Fruit fly (Drosophila melanogaster) whole organism, embryonic: Measurements from ENCODE around the gene Mst89B.

Experiments
- ATbp ChIP-seq: fragments of 200-800 bp; sonication (Bioruptor generic); optimal IDR thresholded peaks from 2 replicates; lab custom pipeline; 2017; ENCODE audit warnings: missing biosample characterization, mild to moderate bottlenecking, missing genetic modification characterization, missing genetic modification reagents
- Asciz ChIP-seq: fragments of 200-800 bp; sonication (Bioruptor generic); optimal IDR thresholded peaks from 2 replicates; lab custom pipeline; 2017; ENCODE audit warnings: missing biosample characterization, mild to moderate bottlenecking, missing genetic modification characterization, missing genetic modification reagents
- Blimp-1 ChIP-seq: fragments of 200-800 bp; sonication (Bioruptor generic); optimal IDR thresholded peaks from 3 replicates; lab custom pipeline; 2018; ENCODE audit warnings: missing biosample characterization, missing genetic modification characterization, mild to moderate bottlenecking, moderate library complexity, missing genetic modification reagents
- CG10321 ChIP-seq: fragments of 200-800 bp; sonication (Bioruptor generic); IDR thresholded peaks from 2 replicates; pipeline ENCODE4 v1.3.6; 2022; ENCODE audit warnings: missing biosample characterization, missing genetic modification characterization
- CG10979 ChIP-seq: fragments of 200-800 bp; sonication (Bioruptor generic); optimal IDR thresholded peaks from 2 replicates; lab custom pipeline; 2018; ENCODE audit warnings: missing biosample characterization, mild to moderate bottlenecking, missing genetic modification characterization, moderate library complexity
- CG12391 ChIP-seq: fragments of 200-800 bp; sonication (Bioruptor generic); optimal IDR thresholded peaks from 3 replicates; lab custom pipeline; 2018; ENCODE audit warnings: missing biosample characterization, mild to moderate bottlenecking, missing genetic modification characterization, moderate library complexity
- CG13424 ChIP-seq: fragments of 200-800 bp; sonication (Bioruptor generic); optimal IDR thresholded peaks from 2 replicates; lab custom pipeline; 2019; ENCODE audit warnings: missing biosample characterization, mild to moderate bottlenecking, missing genetic modification characterization, moderate library complexity
- CG15269 ChIP-seq: fragments of 200-800 bp; sonication (Bioruptor generic); optimal IDR thresholded peaks from 2 replicates; lab custom pipeline; 2018; ENCODE audit warnings: missing biosample characterization, mild to moderate bottlenecking, missing genetic modification characterization, moderate library complexity
- CG17385 ChIP-seq: fragments of 200-800 bp; sonication (Bioruptor generic); optimal IDR thresholded peaks from 3 replicates; lab custom pipeline; 2018; ENCODE audit warnings: missing biosample characterization, mild to moderate bottlenecking, missing genetic modification characterization
- CG18599 ChIP-seq: fragments of 200-800 bp; sonication (Bioruptor generic); optimal IDR thresholded peaks from 3 replicates; lab custom pipeline; 2017; ENCODE audit warnings: missing biosample characterization, missing genetic modification characterization, mild to moderate bottlenecking, moderate library complexity, missing genetic modification reagents
- CG3407 ChIP-seq: fragments of 200-800 bp; sonication (Bioruptor generic); optimal IDR thresholded peaks from 2 replicates; lab custom pipeline; 2018; ENCODE audit warnings: missing biosample characterization, mild to moderate bottlenecking, missing genetic modification characterization
- CG34422 ChIP-seq: fragments of 200-800 bp; sonication (Bioruptor generic); IDR thresholded peaks from 3 replicates; pipeline ENCODE4 v1.3.6; 2022; ENCODE audit warnings: missing biosample characterization, missing genetic modification characterization
- CG6813 ChIP-seq: fragments of 200-800 bp; sonication (Bioruptor generic); optimal IDR thresholded peaks from 2 replicates; lab custom pipeline; 2017; ENCODE audit warnings: missing biosample characterization, missing genetic modification characterization, mild to moderate bottlenecking, moderate library complexity, missing genetic modification reagents
- CG7556 ChIP-seq: fragments of 200-800 bp; sonication (Bioruptor generic); optimal IDR thresholded peaks from 2 replicates; lab custom pipeline; 2017; ENCODE audit warnings: missing biosample characterization, mild to moderate bottlenecking, missing genetic modification characterization
- CG8089 ChIP-seq: fragments of 200-800 bp; sonication (Bioruptor generic); optimal IDR thresholded peaks from 3 replicates; lab custom pipeline; 2016; ENCODE audit warnings: missing biosample characterization, missing genetic modification characterization
- CG8944 ChIP-seq: fragments of 200-800 bp; sonication (Bioruptor generic); optimal IDR thresholded peaks from 3 replicates; lab custom pipeline; 2016; ENCODE audit warnings: missing biosample characterization, missing genetic modification characterization
- Chrac-16 ChIP-seq: fragments of 200-800 bp; sonication (Bioruptor generic); optimal IDR thresholded peaks from 3 replicates; lab custom pipeline; 2016; ENCODE audit warnings: missing biosample characterization, missing genetic modification characterization
- Dll ChIP-seq: fragments of 200-800 bp; sonication (Bioruptor generic); IDR thresholded peaks from 4 replicates; pipeline ENCODE4 v1.3.6; 2022; ENCODE audit warnings: missing biosample characterization, missing genetic modification characterization; ENCODE audit not compliant: partially characterized antibody
- Dp ChIP-seq: fragments of 200-800 bp; sonication (Bioruptor generic); optimal IDR thresholded peaks from 2 replicates; lab custom pipeline; 2018; ENCODE audit warnings: missing biosample characterization, mild to moderate bottlenecking, missing genetic modification characterization, moderate library complexity
- Ets97D ChIP-seq: fragments of 200-800 bp; sonication (Bioruptor generic); optimal IDR thresholded peaks from 3 replicates; lab custom pipeline; 2016; ENCODE audit warnings: missing biosample characterization, missing genetic modification characterization
- H2.0 ChIP-seq: fragments of 200-800 bp; sonication (Bioruptor generic); IDR thresholded peaks from 2 replicates; pipeline ENCODE4 v1.3.6; 2022; ENCODE audit warnings: missing biosample characterization, missing genetic modification characterization
- Hmx ChIP-seq: fragments of 200-800 bp; sonication (Bioruptor generic); optimal IDR thresholded peaks from 2 replicates; lab custom pipeline; 2016; ENCODE audit warnings: missing biosample characterization, missing genetic modification characterization
- Hr78 ChIP-seq, 2 experiments: fragments of 200-800 bp in 1 of 2; fragments of >200 bp in 1 of 2; sonication (Bioruptor generic) in 1 of 2; optimal IDR thresholded peaks; 2 replicates each; lab custom pipeline; 2017 to 2019; ENCODE audit warnings: missing biosample characterization in 2 of 2, missing genetic modification characterization in 2 of 2, mild to moderate bottlenecking in 1 of 2, moderate library complexity in 1 of 2
- MESR4 ChIP-seq: fragments of 200-800 bp; sonication (Bioruptor generic); optimal IDR thresholded peaks from 2 replicates; lab custom pipeline; 2018; ENCODE audit warnings: missing biosample characterization, mild to moderate bottlenecking, missing genetic modification characterization, moderate library complexity
- Myb ChIP-seq: fragments of 200-800 bp; sonication (Bioruptor generic); optimal IDR thresholded peaks from 2 replicates; lab custom pipeline; 2016; ENCODE audit warnings: missing biosample characterization, missing genetic modification characterization
- Opbp ChIP-seq: fragments of 200-800 bp; sonication (Bioruptor generic); IDR thresholded peaks from 3 replicates; pipeline ENCODE4 v1.3.6; 2022; ENCODE audit warnings: missing biosample characterization, missing genetic modification characterization; ENCODE audit not compliant: partially characterized antibody
- Poxn ChIP-seq: fragments of 200-800 bp; sonication (Bioruptor generic); IDR thresholded peaks from 2 replicates; pipeline ENCODE4 v1.3.6; 2022; ENCODE audit warnings: missing biosample characterization, missing genetic modification characterization
- Ravus ChIP-seq: fragments of 200-800 bp; sonication (Bioruptor generic); IDR thresholded peaks from 2 replicates; pipeline ENCODE4 v1.3.6; 2022; ENCODE audit warnings: missing biosample characterization, missing genetic modification characterization
- Side ChIP-seq: fragments of 200-800 bp; sonication (Bioruptor generic); optimal IDR thresholded peaks from 2 replicates; lab custom pipeline; 2016; ENCODE audit warnings: missing biosample characterization, missing genetic modification characterization
- Sry-δ ChIP-seq: fragments of 200-800 bp; sonication (Bioruptor generic); optimal IDR thresholded peaks from 2 replicates; lab custom pipeline; 2016; ENCODE audit warnings: missing biosample characterization, missing genetic modification characterization
- al ChIP-seq: fragments of 200-800 bp; sonication (Bioruptor generic); IDR thresholded peaks from 2 replicates; pipeline ENCODE4 v1.3.6; 2022; ENCODE audit warnings: missing biosample characterization, missing genetic modification characterization
- bcd ChIP-seq: fragments of 200-800 bp; sonication (Bioruptor generic); optimal IDR thresholded peaks from 2 replicates; lab custom pipeline; 2017; ENCODE audit warnings: missing biosample characterization, mild to moderate bottlenecking, missing genetic modification characterization
- dysf ChIP-seq: fragments of 200-800 bp; sonication (Bioruptor generic); IDR thresholded peaks from 3 replicates; pipeline ENCODE4 v1.3.6; 2022; ENCODE audit warnings: missing biosample characterization, missing genetic modification characterization
- ewg ChIP-seq: fragments of 200-800 bp; sonication (Bioruptor generic); optimal IDR thresholded peaks from 3 replicates; lab custom pipeline; 2017; ENCODE audit warnings: mild to moderate bottlenecking, missing biosample characterization, missing genetic modification reagents, missing genetic modification characterization
- eyg ChIP-seq: fragments of 200-800 bp; sonication (Bioruptor generic); optimal IDR thresholded peaks from 3 replicates; lab custom pipeline; 2016; ENCODE audit warnings: missing biosample characterization, missing genetic modification characterization
- ftz-f1 ChIP-seq: fragments of 200-800 bp; sonication (Bioruptor generic); optimal IDR thresholded peaks from 2 replicates; lab custom pipeline; 2016; ENCODE audit warnings: missing biosample characterization, missing genetic modification characterization
- gcm2 ChIP-seq: fragments of 200-800 bp; sonication (Bioruptor generic); optimal IDR thresholded peaks from 2 replicates; lab custom pipeline; 2016; ENCODE audit warnings: missing biosample characterization, missing genetic modification characterization
- grn ChIP-seq: fragments of 200-800 bp; sonication (Bioruptor generic); optimal IDR thresholded peaks from 3 replicates; lab custom pipeline; 2017; ENCODE audit warnings: missing biosample characterization, missing genetic modification characterization
- gsb ChIP-seq: fragments of 200-800 bp; sonication (Bioruptor generic); IDR thresholded peaks from 2 replicates; pipeline ENCODE4 v1.3.6; 2022; ENCODE audit warnings: missing biosample characterization, missing genetic modification characterization
- ham ChIP-seq: fragments of 200-800 bp; sonication (Bioruptor generic); IDR thresholded peaks from 2 replicates; pipeline ENCODE4 v1.3.6; 2022; ENCODE audit warnings: missing biosample characterization, missing genetic modification characterization
- hb ChIP-seq: fragments of 200-800 bp; sonication (Bioruptor generic); IDR thresholded peaks from 3 replicates; pipeline ENCODE4 v1.3.6; 2022; ENCODE audit warnings: missing biosample characterization, missing genetic modification characterization; ENCODE audit not compliant: partially characterized antibody
- her ChIP-seq: fragments of 200-800 bp; sonication (Bioruptor generic); optimal IDR thresholded peaks from 2 replicates; lab custom pipeline; 2016; ENCODE audit warnings: missing biosample characterization, missing genetic modification characterization
- lbe ChIP-seq: fragments of 200-800 bp; sonication (Bioruptor generic); optimal IDR thresholded peaks from 2 replicates; lab custom pipeline; 2016; ENCODE audit warnings: missing biosample characterization, mild to moderate bottlenecking, missing genetic modification characterization
- pnt ChIP-seq: fragments of 200-800 bp; sonication (Bioruptor generic); optimal IDR thresholded peaks from 3 replicates; lab custom pipeline; 2016; ENCODE audit warnings: missing biosample characterization, missing genetic modification characterization
- prd ChIP-seq, 3 experiments: fragments of >200 bp in 2 of 3; fragments of 200-800 bp in 1 of 3; sonication (Bioruptor generic) in 1 of 3; optimal IDR thresholded peaks in 2 of 3; IDR thresholded peaks in 1 of 3; 2 replicates in 2 of 3; 3 replicates in 1 of 3; pipeline versions ENCODE4 v1.3.6 to Lab custom; 2017 to 2022; ENCODE audit warnings: missing biosample characterization in 1 of 3, missing genetic modification characterization in 1 of 3
- row ChIP-seq: fragments of 200-800 bp; sonication (Bioruptor generic); IDR thresholded peaks from 3 replicates; pipeline ENCODE4 v1.3.6; 2022; ENCODE audit warnings: missing biosample characterization, missing genetic modification characterization
- sr ChIP-seq: fragments of 200-800 bp; sonication (Bioruptor generic); IDR thresholded peaks from 3 replicates; pipeline ENCODE4 v1.3.6; 2022; ENCODE audit warnings: missing biosample characterization, missing genetic modification characterization
- tx ChIP-seq: fragments of 200-800 bp; sonication (Bioruptor generic); optimal IDR thresholded peaks from 2 replicates; lab custom pipeline; 2016; ENCODE audit warnings: missing biosample characterization, missing genetic modification characterization

The Mst89B gene

DNA sequence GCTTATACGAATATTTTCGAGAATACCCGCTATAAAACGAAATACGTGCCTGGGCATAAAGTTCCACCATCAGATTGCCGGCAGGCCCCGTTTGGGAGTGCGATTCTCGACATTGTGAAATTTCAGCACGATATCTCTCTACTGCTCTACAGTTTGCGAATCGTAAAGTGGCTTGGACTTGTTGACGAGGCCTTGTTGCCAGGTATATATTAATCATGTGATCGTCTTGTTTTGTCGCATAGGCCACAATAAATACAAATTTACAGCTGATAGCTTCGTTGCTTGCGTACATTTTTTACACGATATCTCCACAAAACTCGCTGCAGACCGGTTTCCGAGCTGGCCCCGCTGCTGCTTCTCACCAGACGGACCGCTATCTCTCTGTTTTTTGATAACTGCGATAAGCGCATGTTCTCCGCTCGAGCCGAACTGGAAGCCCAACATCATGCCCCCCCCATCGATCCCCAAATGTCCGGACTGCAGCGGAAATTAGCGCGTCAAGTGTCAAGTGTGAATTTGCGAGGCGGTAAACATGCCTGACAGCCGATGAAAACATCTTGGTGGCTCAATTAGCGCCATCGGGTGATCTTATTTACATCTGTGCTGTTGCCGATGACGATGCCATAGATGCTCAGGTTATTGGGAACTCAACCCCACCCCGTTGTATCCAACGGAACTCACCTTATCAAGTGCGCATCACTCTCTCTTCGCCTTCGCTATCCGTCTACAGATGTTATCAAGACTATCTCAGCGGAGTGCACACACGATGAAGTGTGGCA lies 42.7 kb downstream of the Mst89B start (continued):
- TF ChIP-seq Ets97D (GFP tag; lab: Kevin White, UChicago) = no peak
- no peak for TF ChIP-seq gcm2
- no peak for TF ChIP-seq CG34422 (GFP tag; lab: Robert Waterston, UW)
- no peak for TF ChIP-seq lbe (GFP tag; lab: Kevin White, UChicago)
- TF ChIP-seq Ravus (GFP tag; lab: Robert Waterston, UW) = no peak
- no peak for TF ChIP-seq Asciz
- no peak for TF ChIP-seq ATbp (GFP tag; lab: Kevin White, UChicago)
- TF ChIP-seq hb (GFP tag; lab: Robert Waterston, UW) = no peak
- peak; percentile 28 for TF ChIP-seq CG8944 (GFP tag; lab: Kevin White, UChicago)
- peak; percentile 46 for TF ChIP-seq CG12391 (tag; lab: Kevin White, UChicago)
- no peak for TF ChIP-seq CG10321 (GFP tag; lab: Robert Waterston, UW)
- TF ChIP-seq Side = no peak
- no peak for TF ChIP-seq Chrac-16
- no peak for TF ChIP-seq her (GFP tag; lab: Kevin White, UChicago)
- TF ChIP-seq eyg (GFP tag; lab: Kevin White, UChicago) = peak; percentile 26
- peak; percentile 6 for TF ChIP-seq bcd (GFP tag; lab: Kevin White, UChicago)
- TF ChIP-seq al (GFP tag; lab: Robert Waterston, UW) = no peak
- no peak for TF ChIP-seq Opbp (GFP tag; lab: Robert Waterston, UW)
- TF ChIP-seq ewg (GFP tag; lab: Kevin White, UChicago) = no peak
- TF ChIP-seq CG15269 (tag; lab: Kevin White, UChicago) = peak; percentile 48
- TF ChIP-seq sr (GFP tag; lab: Robert Waterston, UW) = no peak
- TF ChIP-seq ftz-f1 (GFP tag; lab: Kevin White, UChicago) = no peak
- peak; percentile 21 for TF ChIP-seq Blimp-1 (GFP tag; lab: Kevin White, UChicago)
- no peak for TF ChIP-seq CG6813 (GFP tag; lab: Kevin White, UChicago)
- peak; percentile 3 for TF ChIP-seq CG10979 (tag; lab: Kevin White, UChicago)
- peak; percentile 14 for TF ChIP-seq CG7556 (GFP tag; lab: Kevin White, UChicago)
- no peak for TF ChIP-seq CG3407
- TF ChIP-seq Hmx = no peak
- TF ChIP-seq Hr78 (GFP tag; optimal IDR thresholded peaks at IDR 0.05; lab: Kevin White, UChicago) = no peak
- no peak for TF ChIP-seq MESR4
- TF ChIP-seq Poxn (GFP tag; lab: Robert Waterston, UW) = no peak
- TF ChIP-seq tx (GFP tag; lab: Kevin White, UChicago) = peak; percentile 1
- no peak for TF ChIP-seq ham
- TF ChIP-seq dysf (GFP tag; lab: Robert Waterston, UW) = peak; percentile 42; the same call in 1 of the 3 replicates
- no peak for TF ChIP-seq Dll (GFP tag; lab: Robert Waterston, UW)
- no peak for TF ChIP-seq gsb (GFP tag; lab: Robert Waterston, UW)
- peak; percentile 15 for TF ChIP-seq CG17385
- TF ChIP-seq grn (GFP tag; lab: Kevin White, UChicago) = peak; percentile 70
- peak; percentile 18 for TF ChIP-seq pnt (GFP tag; lab: Kevin White, UChicago)
- no peak for TF ChIP-seq Dp
- TF ChIP-seq Sry-δ (GFP tag; lab: Kevin White, UChicago) = peak; percentile 12
- TF ChIP-seq CG8089 (GFP tag; lab: Kevin White, UChicago) = no peak
- TF ChIP-seq CG13424 = no peak
- peak; percentile 33 for TF ChIP-seq CG18599
- TF ChIP-seq row (GFP tag; lab: Robert Waterston, UW) = peak; percentile 67
- no peak for TF ChIP-seq prd (optimal IDR thresholded peaks at IDR 0.05; lab: Kevin White, UChicago)
- TF ChIP-seq prd (GFP tag; IDR thresholded peaks at IDR 0.05; lab: Robert Waterston, UW) = no peak; the same call in 2 of the 3 replicates
- no peak for TF ChIP-seq H2.0 (GFP tag; lab: Robert Waterston, UW)
- TF ChIP-seq Myb (GFP tag; lab: Kevin White, UChicago) = peak; percentile 2
